Fruit fly (Drosophila melanogaster) Kc167 (cell line): ENCODE results near the gene Cul2.

Experiments
- Myc ChIP-seq: fragments of >200 bp; optimal IDR thresholded peaks from 2 replicates; lab custom pipeline; 2017; ENCODE audit warnings: missing external identifiers
- Sin3A ChIP-seq: fragments of >200 bp; optimal IDR thresholded peaks from 2 replicates; lab custom pipeline; 2018; ENCODE audit warnings: missing external identifiers
- h ChIP-seq: fragments of >200 bp; optimal IDR thresholded peaks from 3 replicates; lab custom pipeline; 2018; ENCODE audit warnings: missing external identifiers
- insv ChIP-seq: fragments of >200 bp; optimal IDR thresholded peaks from 3 replicates; lab custom pipeline; 2018; ENCODE audit warnings: missing external identifiers
- psq ChIP-seq: fragments of >200 bp; optimal IDR thresholded peaks from 2 replicates; lab custom pipeline; 2017; ENCODE audit warnings: missing external identifiers
- ttk ChIP-seq: sonication (Bioruptor generic); optimal IDR thresholded peaks from 2 replicates; lab custom pipeline; 2017; ENCODE audit warnings: missing external identifiers

Gene Cul2

dm6 chr2L:21658529-21659009 is at the start of gene Cul2:
Gene Cul2 (plus strand): TSS chr2L:21658735.
- TF ChIP-seq psq (lab: Kevin White, UChicago) (no peak), ttk (lab: Kevin White, UChicago) (no peak), h (no peak), insv (lab: Kevin White, UChicago) (no peak), Myc (lab: Kevin White, UChicago) (no peak), Sin3A (lab: Kevin White, UChicago) (no peak)

- no peak for TF ChIP-seq h
- no peak for TF ChIP-seq Myc (lab: Kevin White, UChicago)
- no peak for TF ChIP-seq Sin3A (lab: Kevin White, UChicago)
- TF ChIP-seq psq (lab: Kevin White, UChicago) = no peak
- no peak for TF ChIP-seq ttk (lab: Kevin White, UChicago)
- TF ChIP-seq insv (lab: Kevin White, UChicago) = no peak
Observed at dm6 chr2L:21617949-21618348, 40.6 kb upstream of the Cul2 start.

dm6 chr2L:21618738-21619431 is 39.6 kb upstream of the Cul2 start:
- TF ChIP-seq Myc (lab: Kevin White, UChicago) (no peak), insv (lab: Kevin White, UChicago) (no peak), psq (lab: Kevin White, UChicago) (no peak), h (no peak), ttk (lab: Kevin White, UChicago) (no peak), Sin3A (lab: Kevin White, UChicago) (no peak)

- TF ChIP-seq insv (lab: Kevin White, UChicago) (no peak), ttk (lab: Kevin White, UChicago) (no peak), Myc (lab: Kevin White, UChicago) (no peak), psq (lab: Kevin White, UChicago) (no peak), h (no peak), Sin3A (lab: Kevin White, UChicago) (no peak)
Observed at dm6 chr2L:21620527-21620926, 38.0 kb upstream of the Cul2 start.

dm6 chr2L:21622062-21622589 is 36.4 kb upstream of the Cul2 start:
- TF ChIP-seq ttk (lab: Kevin White, UChicago) = no peak
- TF ChIP-seq insv (lab: Kevin White, UChicago) = no peak
- no peak for TF ChIP-seq Myc (lab: Kevin White, UChicago)
- no peak for TF ChIP-seq h
- no peak for TF ChIP-seq psq (lab: Kevin White, UChicago)
- no peak for TF ChIP-seq Sin3A (lab: Kevin White, UChicago)

- TF ChIP-seq ttk (lab: Kevin White, UChicago) (no peak), h (no peak), Sin3A (lab: Kevin White, UChicago) (no peak), psq (lab: Kevin White, UChicago) (no peak), Myc (lab: Kevin White, UChicago) (no peak), insv (lab: Kevin White, UChicago) (no peak)
Observed at dm6 chr2L:21622709-21623684, 35.5 kb upstream of the Cul2 start.

dm6 chr2L:21623685-21624471 is 34.7 kb upstream of the Cul2 start, which contains the start of gene CG2201:
Gene CG2201 (minus strand): TSS chr2L:21624080.
- no peak for TF ChIP-seq Myc (lab: Kevin White, UChicago)
- no peak for TF ChIP-seq insv (lab: Kevin White, UChicago)
- TF ChIP-seq psq (lab: Kevin White, UChicago) = no peak
- no peak for TF ChIP-seq h
- no peak for TF ChIP-seq ttk (lab: Kevin White, UChicago)
- no peak for TF ChIP-seq Sin3A (lab: Kevin White, UChicago)

dm6 chr2L:21624472-21624787 is 34.1 kb upstream of the Cul2 start:
- TF ChIP-seq psq (lab: Kevin White, UChicago) (no peak), ttk (lab: Kevin White, UChicago) (no peak), Myc (lab: Kevin White, UChicago) (no peak)

- no peak for TF ChIP-seq Myc (lab: Kevin White, UChicago)
- no peak for TF ChIP-seq Sin3A (lab: Kevin White, UChicago)
- TF ChIP-seq psq (lab: Kevin White, UChicago) = no peak
- no peak for TF ChIP-seq ttk (lab: Kevin White, UChicago)
- TF ChIP-seq h = no peak
- no peak for TF ChIP-seq insv (lab: Kevin White, UChicago)
Observed at dm6 chr2L:21627957-21628356, 30.6 kb upstream of the Cul2 start.

dm6 chr2L:21628533-21628932 is 30.0 kb upstream of the Cul2 start:
- TF ChIP-seq Myc (lab: Kevin White, UChicago) (no peak), psq (lab: Kevin White, UChicago) (no peak), Sin3A (lab: Kevin White, UChicago) (no peak), ttk (lab: Kevin White, UChicago) (no peak), h (no peak)
